Fruit fly (Drosophila melanogaster) whole organism, embryonic: ENCODE measurements around the gene unc-119.

ENCODE experiments used
- Abd-B ChIP-seq: fragments of 200-800 bp; sonication (Bioruptor generic); optimal IDR thresholded peaks from 2 replicates; lab custom pipeline; 2018; ENCODE audit warnings: missing biosample characterization, mild to moderate bottlenecking, missing genetic modification characterization, moderate library complexity
- Adf1 ChIP-seq: fragments of 200-800 bp; sonication (Bioruptor generic); IDR thresholded peaks from 2 replicates; pipeline ENCODE4 v1.3.6; 2022; ENCODE audit warnings: missing biosample characterization, missing genetic modification characterization
- Bgb ChIP-seq: fragments of 200-800 bp; sonication (Bioruptor generic); IDR thresholded peaks from 2 replicates; pipeline ENCODE4 v1.3.6; 2022; ENCODE audit warnings: missing biosample characterization, missing genetic modification characterization; ENCODE audit not compliant: partially characterized antibody
- BtbVII ChIP-seq: fragments of 200-800 bp; sonication (Bioruptor generic); optimal IDR thresholded peaks from 3 replicates; lab custom pipeline; 2017; ENCODE audit warnings: missing biosample characterization, mild to moderate bottlenecking, missing genetic modification characterization
- CG10543 ChIP-seq: fragments of 200-800 bp; sonication (Bioruptor generic); optimal IDR thresholded peaks from 3 replicates; lab custom pipeline; 2017; ENCODE audit warnings: missing biosample characterization, mild to moderate bottlenecking, missing genetic modification characterization, moderate library complexity
- CG11456 ChIP-seq: fragments of 200-800 bp; sonication (Bioruptor generic); IDR thresholded peaks from 3 replicates; pipeline ENCODE4 v1.3.6; 2022; ENCODE audit warnings: missing biosample characterization, missing genetic modification characterization
- CG12299 ChIP-seq: fragments of 200-800 bp; sonication (Bioruptor generic); optimal IDR thresholded peaks from 2 replicates; lab custom pipeline; 2018; ENCODE audit warnings: missing biosample characterization, mild to moderate bottlenecking, missing genetic modification characterization
- CG13123 ChIP-seq: fragments of 200-800 bp; sonication (Bioruptor generic); optimal IDR thresholded peaks from 2 replicates; lab custom pipeline; 2016; ENCODE audit warnings: missing biosample characterization, missing genetic modification characterization
- CG15269 ChIP-seq: fragments of 200-800 bp; sonication (Bioruptor generic); optimal IDR thresholded peaks from 2 replicates; lab custom pipeline; 2018; ENCODE audit warnings: missing biosample characterization, mild to moderate bottlenecking, missing genetic modification characterization, moderate library complexity
- CG1832 ChIP-seq: fragments of 200-800 bp; sonication (Bioruptor generic); optimal IDR thresholded peaks from 2 replicates; lab custom pipeline; 2017; ENCODE audit warnings: missing biosample characterization, mild to moderate bottlenecking, missing genetic modification characterization, inconsistent platforms
- CG31224 ChIP-seq: fragments of 200-800 bp; sonication (Bioruptor generic); IDR thresholded peaks from 2 replicates; pipeline ENCODE4 v1.3.6; 2022; ENCODE audit warnings: missing biosample characterization, missing genetic modification characterization
- CG32772 ChIP-seq: fragments of 200-800 bp; sonication (Bioruptor generic); IDR thresholded peaks from 2 replicates; pipeline ENCODE4 v1.3.6; 2022; ENCODE audit warnings: missing biosample characterization, missing genetic modification characterization
- CG6813 ChIP-seq: fragments of 200-800 bp; sonication (Bioruptor generic); optimal IDR thresholded peaks from 2 replicates; lab custom pipeline; 2017; ENCODE audit warnings: missing biosample characterization, missing genetic modification characterization, mild to moderate bottlenecking, moderate library complexity, missing genetic modification reagents
- CG9932 ChIP-seq: fragments of 200-800 bp; sonication (Bioruptor generic); IDR thresholded peaks from 2 replicates; pipeline ENCODE4 v1.3.6; 2022; ENCODE audit warnings: missing biosample characterization, missing genetic modification characterization
- Chrac-16 ChIP-seq: fragments of 200-800 bp; sonication (Bioruptor generic); optimal IDR thresholded peaks from 3 replicates; lab custom pipeline; 2016; ENCODE audit warnings: missing biosample characterization, missing genetic modification characterization
- Deaf1 ChIP-seq: fragments of 200-800 bp; optimal IDR thresholded peaks from 3 replicates; lab custom pipeline; 2019; ENCODE audit warnings: missing biosample characterization, mild to moderate bottlenecking, missing genetic modification characterization, moderate library complexity
- Dref ChIP-seq: fragments of 200-800 bp; sonication (Bioruptor generic); IDR thresholded peaks from 2 replicates; pipeline ENCODE4 v1.3.6; 2022; ENCODE audit warnings: missing biosample characterization, missing genetic modification characterization
- HLH54F ChIP-seq: fragments of 200-800 bp; sonication (Bioruptor generic); optimal IDR thresholded peaks from 3 replicates; lab custom pipeline; 2016; ENCODE audit warnings: missing biosample characterization, missing genetic modification characterization
- HmgD ChIP-seq: fragments of 200-800 bp; sonication (Bioruptor generic); optimal IDR thresholded peaks from 3 replicates; lab custom pipeline; 2016; ENCODE audit warnings: missing biosample characterization, missing genetic modification characterization
- Spps ChIP-seq: fragments of 200-800 bp; sonication (Bioruptor generic); optimal IDR thresholded peaks from 2 replicates; lab custom pipeline; 2018; ENCODE audit warnings: missing biosample characterization, mild to moderate bottlenecking, missing genetic modification characterization
- cg ChIP-seq: fragments of 200-800 bp; sonication (Bioruptor generic); optimal IDR thresholded peaks from 3 replicates; lab custom pipeline; 2019; ENCODE audit warnings: missing biosample characterization, mild to moderate bottlenecking, missing genetic modification characterization, moderate library complexity
- chinmo ChIP-seq: fragments of 200-800 bp; sonication (Bioruptor generic); IDR thresholded peaks from 4 replicates; pipeline ENCODE4 v1.3.6; 2022; ENCODE audit warnings: missing biosample characterization, missing genetic modification characterization; ENCODE audit not compliant: partially characterized antibody
- corto ChIP-seq: fragments of 200-800 bp; sonication (Bioruptor generic); optimal IDR thresholded peaks from 2 replicates; lab custom pipeline; 2016; ENCODE audit warnings: missing biosample characterization, mild to moderate bottlenecking, missing genetic modification characterization, moderate library complexity
- crc ChIP-seq: fragments of 200-800 bp; sonication (Bioruptor generic); optimal IDR thresholded peaks from 2 replicates; lab custom pipeline; 2016; ENCODE audit warnings: missing biosample characterization, missing genetic modification characterization
- eve ChIP-seq, 2 experiments: fragments of >200 bp; optimal IDR thresholded peaks; 2 replicates each; lab custom pipeline; 2017; ENCODE audit warnings: missing biosample characterization in 2 of 2, missing genetic modification characterization in 2 of 2
- fd64A ChIP-seq: fragments of 200-800 bp; sonication (Bioruptor generic); optimal IDR thresholded peaks from 3 replicates; lab custom pipeline; 2018; ENCODE audit warnings: missing biosample characterization, mild to moderate bottlenecking, missing genetic modification characterization
- grn ChIP-seq: fragments of 200-800 bp; sonication (Bioruptor generic); optimal IDR thresholded peaks from 3 replicates; lab custom pipeline; 2017; ENCODE audit warnings: missing biosample characterization, missing genetic modification characterization
- lab ChIP-seq: fragments of 200-800 bp; sonication (Bioruptor generic); optimal IDR thresholded peaks from 3 replicates; lab custom pipeline; 2017; ENCODE audit warnings: missing biosample characterization, missing genetic modification characterization, mild to moderate bottlenecking, moderate library complexity, missing genetic modification reagents
- lbe ChIP-seq: fragments of 200-800 bp; sonication (Bioruptor generic); optimal IDR thresholded peaks from 2 replicates; lab custom pipeline; 2016; ENCODE audit warnings: missing biosample characterization, mild to moderate bottlenecking, missing genetic modification characterization
- mld ChIP-seq: fragments of 200-800 bp; sonication (Bioruptor generic); IDR thresholded peaks from 3 replicates; pipeline ENCODE4 v1.3.6; 2022; ENCODE audit warnings: missing biosample characterization, missing genetic modification characterization; ENCODE audit not compliant: partially characterized antibody
- oc ChIP-seq: fragments of 200-800 bp; sonication (Bioruptor generic); optimal IDR thresholded peaks from 2 replicates; lab custom pipeline; 2018; ENCODE audit warnings: missing biosample characterization, mild to moderate bottlenecking, missing genetic modification characterization, moderate library complexity
- odd ChIP-seq: fragments of 200-800 bp; sonication (Bioruptor generic); optimal IDR thresholded peaks from 2 replicates; lab custom pipeline; 2017; ENCODE audit warnings: missing biosample characterization, mild to moderate bottlenecking, missing genetic modification characterization
- onecut ChIP-seq: fragments of 200-800 bp; sonication (Bioruptor generic); IDR thresholded peaks from 2 replicates; pipeline ENCODE4 v1.3.6; 2022; ENCODE audit warnings: missing biosample characterization, missing genetic modification characterization
- phol ChIP-seq: fragments of 200-800 bp; sonication (Bioruptor generic); optimal IDR thresholded peaks from 3 replicates; lab custom pipeline; 2018; ENCODE audit warnings: missing biosample characterization, mild to moderate bottlenecking, missing genetic modification characterization, moderate library complexity
- scrt ChIP-seq: fragments of 200-800 bp; sonication (Bioruptor generic); optimal IDR thresholded peaks from 2 replicates; lab custom pipeline; 2018; ENCODE audit warnings: missing biosample characterization, mild to moderate bottlenecking, missing genetic modification characterization, moderate library complexity
- sr ChIP-seq: fragments of 200-800 bp; sonication (Bioruptor generic); IDR thresholded peaks from 3 replicates; pipeline ENCODE4 v1.3.6; 2022; ENCODE audit warnings: missing biosample characterization, missing genetic modification characterization
- vfl ChIP-seq: fragments of 200-800 bp; sonication (Bioruptor generic); optimal IDR thresholded peaks from 2 replicates; lab custom pipeline; 2016; ENCODE audit warnings: missing biosample characterization, missing genetic modification characterization

The unc-119 gene

DNA sequence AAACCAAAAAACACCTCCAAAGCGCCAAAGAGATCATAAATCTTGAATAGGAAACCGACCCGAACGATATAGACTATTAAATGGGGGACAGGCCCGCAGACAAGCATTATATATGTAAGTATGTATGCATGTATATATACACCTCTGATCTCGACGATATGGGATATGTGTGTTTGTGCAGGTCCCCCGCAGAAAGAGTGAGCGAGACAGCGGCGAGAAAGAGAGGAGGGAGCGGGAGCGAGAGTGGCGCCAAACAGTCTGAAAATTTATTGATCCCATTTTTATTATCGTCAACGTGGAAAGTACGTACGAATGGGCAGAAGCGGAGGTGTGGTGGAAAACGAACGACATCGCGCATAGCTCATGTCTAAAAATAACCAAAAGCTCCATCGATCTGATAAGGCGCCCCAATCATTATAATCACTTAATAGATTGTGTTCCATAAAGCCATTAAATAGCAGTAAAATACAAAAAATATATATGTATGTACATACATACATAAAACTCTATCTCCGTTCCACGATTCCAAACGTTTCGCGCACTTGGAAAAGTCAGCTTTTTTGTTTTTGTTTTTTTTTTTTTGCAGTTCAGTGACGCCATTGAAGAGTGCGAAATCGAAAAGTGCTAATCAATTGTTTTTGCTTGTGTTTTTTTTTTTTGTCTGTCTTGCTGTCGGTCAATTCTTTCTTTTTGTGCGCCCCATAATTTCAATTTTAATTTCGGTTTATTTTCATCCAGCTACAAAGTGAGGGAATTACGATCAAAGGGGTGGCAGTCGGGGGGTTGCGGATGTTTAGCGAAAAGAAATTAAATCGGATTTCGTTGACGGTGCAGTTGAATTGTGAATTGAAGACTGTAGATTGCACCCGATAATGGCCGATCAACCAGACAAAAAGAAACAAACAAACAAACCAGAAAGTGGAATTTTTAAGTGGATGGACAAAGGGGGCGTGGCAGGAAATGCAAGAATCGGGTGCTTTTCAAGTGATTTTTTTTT lies 26.4 kb upstream of the unc-119 start (continued):
- TF ChIP-seq phol (tag; lab: Kevin White, UChicago), result no peak
- no peak for TF ChIP-seq CG13123 (GFP tag; lab: Kevin White, UChicago)
- no peak for TF ChIP-seq vfl (GFP tag; lab: Kevin White, UChicago)
- TF ChIP-seq Abd-B (GFP tag; lab: Kevin White, UChicago), result peak; percentile 20
- peak; percentile 33 for TF ChIP-seq Deaf1 (tag; lab: Kevin White, UChicago)
- TF ChIP-seq cg (GFP tag; lab: Kevin White, UChicago), result peak; percentile 81
- 0 out of 2 replicates have a peak, but pooled peaks have one; percentile 17 for TF ChIP-seq Adf1
- TF ChIP-seq CG12299 (tag; lab: Kevin White, UChicago), result no peak
- TF ChIP-seq sr (GFP tag; lab: Robert Waterston, UW), result 0 out of 3 replicates have a peak, but pooled peaks have one; percentile 49
- TF ChIP-seq CG11456, result no peak
- peak; percentile 11 for TF ChIP-seq BtbVII (GFP tag; lab: Kevin White, UChicago)
- no peak for TF ChIP-seq CG31224 (GFP tag; lab: Robert Waterston, UW)
- TF ChIP-seq lbe (GFP tag; lab: Kevin White, UChicago), result peak; percentile 3
- peak; percentile 38 for TF ChIP-seq lab (GFP tag; lab: Kevin White, UChicago)
- no peak for TF ChIP-seq CG15269 (tag; lab: Kevin White, UChicago)
- no peak for TF ChIP-seq Dref
- no peak for TF ChIP-seq Chrac-16 (GFP tag; lab: Kevin White, UChicago)
- peak; percentile 48 for TF ChIP-seq oc (tag; lab: Kevin White, UChicago)
- no peak for TF ChIP-seq fd64A
- no peak for TF ChIP-seq CG32772
- TF ChIP-seq Spps (tag; lab: Kevin White, UChicago), result no peak
- peak; percentile 42; the same call in 1 of the 2 replicates for TF ChIP-seq onecut
- TF ChIP-seq CG10543 (GFP tag; lab: Kevin White, UChicago), result no peak
- TF ChIP-seq scrt, result no peak
- no peak for TF ChIP-seq crc (GFP tag; lab: Kevin White, UChicago)
- TF ChIP-seq mld, result no peak
- peak; percentile 19 for TF ChIP-seq odd
- TF ChIP-seq HmgD (GFP tag; lab: Kevin White, UChicago), result no peak
- peak in 1 of 2 experiments; percentile 29 for TF ChIP-seq eve (GFP tag; optimal IDR thresholded peaks at IDR 0.05; lab: Kevin White, UChicago)
- TF ChIP-seq HLH54F (GFP tag; lab: Kevin White, UChicago), result no peak
- peak; percentile 63 for TF ChIP-seq CG1832
- TF ChIP-seq CG9932, result no peak
- TF ChIP-seq Bgb (GFP tag; lab: Robert Waterston, UW), result peak; percentile 11; the same call in 1 of the 2 replicates
- peak; percentile 86 for TF ChIP-seq grn (GFP tag; lab: Kevin White, UChicago)
- no peak for TF ChIP-seq CG6813 (GFP tag; lab: Kevin White, UChicago)
- TF ChIP-seq chinmo (GFP tag; lab: Robert Waterston, UW), result 0 out of 4 replicates have a peak, but pooled peaks have one; percentile 67
- TF ChIP-seq corto (GFP tag; lab: Kevin White, UChicago), result peak; percentile 22
- TF ChIP-seq, all 482 proteins: peak for 41
